Worm (Caenorhabditis elegans): Measurements from ENCODE around the gene vps-16.
A peak's percentile ranks its signal among the peaks of the same experiment; 100 is the strongest.

vps-16 gene

DNA sequence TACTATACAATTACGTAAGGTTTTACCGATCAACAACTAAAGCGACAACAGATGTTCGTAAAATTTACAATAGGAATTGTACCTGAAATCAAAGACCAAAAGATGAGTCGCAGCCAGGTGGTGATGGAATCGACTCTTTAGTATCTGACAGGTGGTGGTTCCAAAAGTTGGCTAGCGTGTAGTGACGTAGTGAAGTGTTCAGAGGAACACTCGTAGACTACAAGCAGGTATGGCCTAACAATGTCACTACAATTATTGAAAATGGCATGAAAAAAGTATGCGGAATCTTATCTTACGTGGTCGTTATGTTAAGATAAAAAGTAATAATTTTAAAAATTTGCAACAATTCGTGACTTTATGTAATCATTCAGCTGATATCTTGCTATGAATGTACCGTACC lies 11.6 kb upstream of the vps-16 start:
- TF ChIP-seq egl-5 (tag; optimal IDR thresholded peaks at IDR 0.05): no peak
- no peak for TF ChIP-seq nhr-12 (tag; optimal IDR thresholded peaks at IDR 0.05)
- no peak for TF ChIP-seq pqm-1 (tag; optimal IDR thresholded peaks at IDR 0.05)

DNA sequence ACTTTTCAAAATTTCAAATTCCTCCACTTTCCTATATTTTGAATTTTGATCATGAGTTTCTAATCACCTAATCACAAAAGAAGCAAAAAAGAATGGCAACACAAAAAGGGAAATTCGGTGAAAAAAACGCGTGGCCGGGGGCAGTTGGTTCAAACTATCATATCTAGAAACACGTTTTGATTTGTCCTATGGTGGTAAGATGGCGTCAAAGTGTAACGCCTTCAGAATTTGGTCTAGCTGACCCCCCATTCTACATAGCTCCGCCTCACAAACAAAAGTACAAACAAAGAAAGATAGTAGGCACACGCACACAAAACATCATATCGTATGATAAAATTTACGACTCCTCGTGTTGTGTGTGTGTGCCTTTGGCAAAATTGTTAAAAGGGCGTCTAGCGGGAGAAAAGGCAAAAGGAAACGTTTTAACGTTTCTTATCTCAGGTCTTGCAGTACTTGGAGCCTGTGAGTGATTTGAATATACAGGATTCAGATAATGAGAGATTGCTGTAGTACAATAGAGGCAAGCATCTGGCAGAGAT lies 11.0 kb upstream of the vps-16 start:
- TF ChIP-seq pqm-1 (tag; optimal IDR thresholded peaks at IDR 0.05) (peak; percentile 89), nhr-12 (tag; optimal IDR thresholded peaks at IDR 0.05) (no peak), elt-2 (tag; optimal IDR thresholded peaks at IDR 0.05) (peak; percentile 91), ceh-9 (tag; optimal IDR thresholded peaks at IDR 0.05) (no peak), fkh-2 (tag; optimal IDR thresholded peaks at IDR 0.05) (no peak), pha-4 (tag; optimal IDR thresholded peaks at IDR 0.05) (peak; percentile 19), egl-5 (tag; optimal IDR thresholded peaks at IDR 0.05) (no peak), lsy-12 (tag; optimal IDR thresholded peaks at IDR 0.05) (no peak), nhr-67 (tag; optimal IDR thresholded peaks at IDR 0.05) (no peak), ceh-82 (tag; optimal IDR thresholded peaks at IDR 0.05) (no peak), mdl-1 (tag; optimal IDR thresholded peaks at IDR 0.05) (peak; percentile 47), nfya-1 (tag; optimal IDR thresholded peaks at IDR 0.05; ENCODE audit: insufficient read depth) (no peak), unc-39 (tag; optimal IDR thresholded peaks at IDR 0.05) (no peak), elt-3 (tag; optimal IDR thresholded peaks at IDR 0.05) (peak in 1 of 3 experiments; percentile 3), nhr-237 (tag; optimal IDR thresholded peaks at IDR 0.05) (no peak), aly-2 (tag; optimal IDR thresholded peaks at IDR 0.05) (no peak), nhr-25 (tag; optimal IDR thresholded peaks at IDR 0.05) (no peak), snpc-4 (tag; optimal IDR thresholded peaks at IDR 0.05) (no peak), ztf-4 (tag; optimal IDR thresholded peaks at IDR 0.05) (no peak), nhr-43 (tag; optimal IDR thresholded peaks at IDR 0.05; ENCODE audit: poor library complexity, severe bottlenecking) (peak; percentile 72), eor-1 (tag; optimal IDR thresholded peaks at IDR 0.05) (no peak), elt-1 (tag; optimal IDR thresholded peaks at IDR 0.05) (no peak), sea-2 (GFP tag; optimal IDR thresholded peaks at IDR 0.05) (no peak), ceh-16 (tag; optimal IDR thresholded peaks at IDR 0.05) (no peak), ztf-11 (tag; optimal IDR thresholded peaks at IDR 0.05) (no peak), ama-1 (optimal IDR thresholded peaks at IDR 0.05) (no peak), skn-1 (tag; optimal IDR thresholded peaks at IDR 0.05) (no peak)

DNA sequence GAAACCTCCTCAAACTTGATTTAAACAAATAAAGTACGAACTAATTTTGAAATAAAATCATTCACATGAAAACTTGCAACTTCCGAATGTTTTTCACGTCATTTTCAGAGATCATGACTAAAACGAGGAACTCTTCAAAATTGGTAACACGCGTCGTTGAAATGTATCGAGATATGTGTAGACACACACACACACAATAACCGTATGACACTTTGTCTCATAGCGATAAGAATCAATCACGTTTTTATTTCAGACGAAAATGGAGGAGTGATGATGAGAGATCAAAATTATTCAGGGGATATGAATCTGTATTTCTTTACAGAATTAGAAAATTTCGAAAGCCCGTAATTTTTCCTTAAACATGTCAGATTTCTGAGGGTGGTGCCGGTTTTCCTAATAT lies 10.3 kb upstream of the vps-16 start:
- TF ChIP-seq fkh-10 (GFP tag; optimal IDR thresholded peaks at IDR 0.05): no peak
- TF ChIP-seq zag-1 (tag; optimal IDR thresholded peaks at IDR 0.05): no peak
- TF ChIP-seq sea-2 (GFP tag; optimal IDR thresholded peaks at IDR 0.05): no peak
- no peak for TF ChIP-seq aly-2 (tag; optimal IDR thresholded peaks at IDR 0.05)
- no peak for TF ChIP-seq fkh-2 (tag; optimal IDR thresholded peaks at IDR 0.05)
- no peak for TF ChIP-seq ama-1 (optimal IDR thresholded peaks at IDR 0.05)
- TF ChIP-seq elt-1 (tag; optimal IDR thresholded peaks at IDR 0.05): peak; percentile 14
- peak; percentile 2 for TF ChIP-seq lsy-12 (tag; optimal IDR thresholded peaks at IDR 0.05)
- TF ChIP-seq lin-39 (tag; optimal IDR thresholded peaks at IDR 0.05): no peak
- no peak for TF ChIP-seq nhr-25 (tag; optimal IDR thresholded peaks at IDR 0.05)
- TF ChIP-seq ceh-28 (tag; optimal IDR thresholded peaks at IDR 0.05): no peak
- peak; percentile 10 for TF ChIP-seq jun-1 (tag; optimal IDR thresholded peaks at IDR 0.05)
- TF ChIP-seq elt-2 (tag; optimal IDR thresholded peaks at IDR 0.05): peak; percentile 34
- TF ChIP-seq pqm-1 (tag; optimal IDR thresholded peaks at IDR 0.05): peak; percentile 85
- no peak for TF ChIP-seq nhr-11 (tag; optimal IDR thresholded peaks at IDR 0.05)
- no peak for TF ChIP-seq nhr-67 (tag; optimal IDR thresholded peaks at IDR 0.05)
- TF ChIP-seq nhr-77 (tag; optimal IDR thresholded peaks at IDR 0.05): no peak

DNA sequence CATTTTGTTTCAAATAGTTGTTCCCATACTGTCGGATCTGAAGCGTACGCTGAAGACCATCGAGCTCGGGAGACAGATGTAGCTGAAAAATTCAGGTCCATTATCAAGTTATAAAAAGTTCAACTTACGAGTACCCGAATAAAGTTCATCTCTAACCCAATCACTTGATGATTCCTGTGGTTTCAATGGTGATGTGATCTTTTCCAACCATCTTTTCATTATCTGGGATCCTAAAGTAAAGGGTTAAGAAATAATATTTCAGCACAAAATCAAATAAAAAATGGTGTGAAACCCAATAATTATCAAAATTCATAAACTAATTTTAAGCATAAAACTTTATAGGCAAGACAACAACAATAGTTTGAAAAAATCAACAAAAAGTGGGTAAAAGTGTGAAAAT lies 5.8 kb upstream of the vps-16 start, which contains the start of gene C05D11.8:
Gene C05D11.8 (minus strand): TSS at position 101 of the 400 bp plus-strand sequence.
- TF ChIP-seq ceh-9 (tag; optimal IDR thresholded peaks at IDR 0.05): no peak
- no peak for TF ChIP-seq nhr-25 (tag; optimal IDR thresholded peaks at IDR 0.05)
- TF ChIP-seq nhr-77 (tag; optimal IDR thresholded peaks at IDR 0.05): no peak

DNA sequence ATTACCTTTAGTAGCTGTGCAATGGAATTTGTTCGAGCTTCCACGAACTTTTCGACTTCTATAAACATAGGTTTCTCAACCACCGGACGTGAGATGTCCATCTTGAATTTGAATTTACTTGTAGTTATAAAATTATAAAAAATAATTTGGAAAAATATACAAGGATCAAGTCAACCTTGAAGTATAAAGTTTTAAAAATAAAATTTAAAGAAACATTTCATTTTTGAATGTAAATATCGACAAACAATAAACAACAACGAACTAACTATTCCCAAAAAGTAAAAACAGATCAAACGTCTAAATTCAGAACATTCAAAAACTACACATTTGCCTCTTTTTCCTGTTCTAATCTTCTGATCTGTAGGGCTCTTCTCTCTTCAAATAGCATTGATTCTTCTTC lies 2.2 kb upstream of the vps-16 start, which contains the start of gene popl-1:
Gene popl-1 (minus strand): TSS at position 101 of the 400 bp plus-strand sequence.
- TF ChIP-seq nhr-77 (tag; optimal IDR thresholded peaks at IDR 0.05) (no peak), sea-2 (GFP tag; optimal IDR thresholded peaks at IDR 0.05) (no peak)
